Fruit fly (Drosophila melanogaster) whole organism, pupa: ENCODE measurements around the gene mRpS18C.

Source experiments
- CG10348 ChIP-seq: fragments of 200-800 bp; sonication (Bioruptor generic); IDR thresholded peaks from 2 replicates; pipeline ENCODE4 v1.3.6; 2022; ENCODE audit warnings: missing biosample characterization, missing genetic modification characterization
- CG12605 ChIP-seq: fragments of 200-800 bp; sonication (Bioruptor generic); IDR thresholded peaks from 2 replicates; pipeline ENCODE4 v1.3.6; 2022; ENCODE audit warnings: missing biosample characterization, missing genetic modification characterization
- CG13204 ChIP-seq: fragments of 200-800 bp; sonication (Bioruptor generic); optimal IDR thresholded peaks from 2 replicates; lab custom pipeline; 2018; ENCODE audit warnings: missing biosample characterization, mild to moderate bottlenecking, missing genetic modification characterization, moderate library complexity
- CG14655 ChIP-seq: fragments of 200-800 bp; sonication (Bioruptor generic); optimal IDR thresholded peaks from 3 replicates; lab custom pipeline; 2017; ENCODE audit warnings: mild to moderate bottlenecking, missing biosample characterization, missing genetic modification reagents, missing genetic modification characterization
- CG15710 ChIP-seq: fragments of 200-800 bp; sonication (Bioruptor generic); optimal IDR thresholded peaks from 2 replicates; lab custom pipeline; 2018; ENCODE audit warnings: missing biosample characterization, mild to moderate bottlenecking, missing genetic modification characterization, moderate library complexity
- CG17806 ChIP-seq: fragments of 200-800 bp; sonication (Bioruptor generic); optimal IDR thresholded peaks from 2 replicates; lab custom pipeline; 2018; ENCODE audit warnings: missing biosample characterization, mild to moderate bottlenecking, missing genetic modification characterization, moderate library complexity
- CG32121 ChIP-seq: fragments of 200-800 bp; sonication (Bioruptor generic); IDR thresholded peaks from 2 replicates; pipeline ENCODE4 v1.3.6; 2022; ENCODE audit warnings: missing biosample characterization, missing genetic modification characterization
- CG34367 ChIP-seq: fragments of 200-800 bp; sonication (Bioruptor generic); optimal IDR thresholded peaks from 2 replicates; lab custom pipeline; 2018; ENCODE audit warnings: missing biosample characterization, mild to moderate bottlenecking, missing genetic modification characterization
- CG4496 ChIP-seq: fragments of 200-800 bp; sonication (Bioruptor generic); IDR thresholded peaks from 3 replicates; pipeline ENCODE4 v1.3.6; 2022; ENCODE audit warnings: missing biosample characterization, missing genetic modification characterization
- CG8159 ChIP-seq: fragments of 200-800 bp; sonication (Bioruptor generic); optimal IDR thresholded peaks from 3 replicates; lab custom pipeline; 2018; ENCODE audit warnings: missing biosample characterization, mild to moderate bottlenecking, missing genetic modification characterization, moderate library complexity
- CG8301 ChIP-seq: fragments of 200-800 bp; sonication (Bioruptor generic); optimal IDR thresholded peaks from 2 replicates; lab custom pipeline; 2018; ENCODE audit warnings: missing biosample characterization, mild to moderate bottlenecking, missing genetic modification characterization
- CG9948 ChIP-seq: fragments of 200-800 bp; sonication (Bioruptor generic); optimal IDR thresholded peaks from 2 replicates; lab custom pipeline; 2018; ENCODE audit warnings: missing biosample characterization, mild to moderate bottlenecking, missing genetic modification characterization, moderate library complexity
- D1 ChIP-seq: fragments of 200-800 bp; sonication (Bioruptor generic); optimal IDR thresholded peaks from 2 replicates; lab custom pipeline; 2018; ENCODE audit warnings: missing biosample characterization, mild to moderate bottlenecking, missing genetic modification characterization, moderate library complexity
- EcR ChIP-seq: fragments of 200-800 bp; sonication (Bioruptor generic); optimal IDR thresholded peaks from 3 replicates; lab custom pipeline; 2019; ENCODE audit warnings: missing biosample characterization, missing genetic modification characterization, mild to moderate bottlenecking, moderate library complexity, missing genetic modification reagents
- Ets98B ChIP-seq: fragments of 200-800 bp; sonication (Bioruptor generic); IDR thresholded peaks from 2 replicates; pipeline ENCODE4 v1.3.6; 2022; ENCODE audit warnings: missing biosample characterization, missing genetic modification characterization
- Pif1A ChIP-seq: fragments of 200-800 bp; sonication (Bioruptor generic); optimal IDR thresholded peaks from 3 replicates; lab custom pipeline; 2016; ENCODE audit warnings: missing biosample characterization, missing genetic modification characterization
- Pif1B ChIP-seq: fragments of 200-800 bp; sonication (Bioruptor generic); optimal IDR thresholded peaks from 3 replicates; lab custom pipeline; 2016; ENCODE audit warnings: missing biosample characterization, missing genetic modification characterization
- Snoo ChIP-seq: fragments of 200-800 bp; sonication (Bioruptor generic); optimal IDR thresholded peaks from 3 replicates; lab custom pipeline; 2017; ENCODE audit warnings: missing biosample characterization, mild to moderate bottlenecking, missing genetic modification characterization, inconsistent platforms
- fd96Ca ChIP-seq: fragments of 200-800 bp; sonication (Bioruptor generic); IDR thresholded peaks from 3 replicates; pipeline ENCODE4 v1.3.6; 2022; ENCODE audit warnings: missing biosample characterization, missing genetic modification characterization
- gl ChIP-seq: fragments of 200-800 bp; sonication (Bioruptor generic); optimal IDR thresholded peaks from 2 replicates; lab custom pipeline; 2018; ENCODE audit warnings: missing biosample characterization, mild to moderate bottlenecking, missing genetic modification characterization
- rn ChIP-seq: fragments of 200-800 bp; sonication (Bioruptor generic); IDR thresholded peaks from 2 replicates; pipeline ENCODE4 v1.3.6; 2022; ENCODE audit warnings: missing biosample characterization, missing genetic modification characterization

The mRpS18C gene

dm6 chr3R:30423695-30424094 is at the start of gene mRpS18C, which contains the start of gene CG15535:
Gene mRpS18C, plus strand, starts transcription at chr3R:30423974.
Gene CG15535, minus strand, starts transcription at chr3R:30423929.
- TF ChIP-seq CG13204 (GFP tag; lab: Kevin White, UChicago): no peak
- no peak for TF ChIP-seq Pif1B
- TF ChIP-seq Pif1A (GFP tag; lab: Kevin White, UChicago): no peak
- no peak for TF ChIP-seq fd96Ca
- TF ChIP-seq CG14655 (GFP tag; lab: Kevin White, UChicago): no peak
- TF ChIP-seq CG34367: no peak
- no peak for TF ChIP-seq Snoo (tag; lab: Kevin White, UChicago)
- no peak for TF ChIP-seq CG4496
- no peak for TF ChIP-seq CG32121 (GFP tag; lab: Robert Waterston, UW)
- TF ChIP-seq CG17806 (tag; lab: Kevin White, UChicago): no peak
- TF ChIP-seq rn (GFP tag; lab: Robert Waterston, UW): no peak
- TF ChIP-seq CG9948 (tag; lab: Kevin White, UChicago): no peak
- no peak for TF ChIP-seq D1 (tag; lab: Kevin White, UChicago)
- TF ChIP-seq CG10348 (GFP tag; lab: Robert Waterston, UW): no peak
- no peak for TF ChIP-seq CG8159 (tag; lab: Kevin White, UChicago)
- TF ChIP-seq gl (tag; lab: Kevin White, UChicago): no peak
- TF ChIP-seq Ets98B: no peak
- no peak for TF ChIP-seq CG12605 (GFP tag; lab: Robert Waterston, UW)
- TF ChIP-seq CG15710 (tag; lab: Kevin White, UChicago): no peak
- no peak for TF ChIP-seq CG8301 (tag; lab: Kevin White, UChicago)

DNA sequence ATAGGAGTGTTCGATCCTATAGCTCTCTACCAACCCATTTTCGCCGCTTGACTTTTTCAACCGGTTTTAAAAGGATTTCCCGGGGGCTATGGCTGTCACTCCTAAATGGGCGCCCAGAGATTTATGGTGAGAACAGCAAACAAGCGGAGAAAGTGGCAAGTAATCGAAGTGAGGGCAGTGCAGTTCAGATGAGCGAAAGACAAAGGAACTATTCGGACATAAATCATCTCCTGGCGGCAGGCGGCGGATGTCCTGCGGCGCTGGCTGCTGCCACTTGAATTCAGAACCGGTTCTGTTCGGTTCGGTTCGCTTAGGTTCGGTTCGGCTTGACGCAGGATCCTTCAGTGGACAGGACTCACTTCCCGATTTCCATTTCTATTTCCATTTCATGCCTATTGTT is 40.6 kb upstream of the mRpS18C start:
- TF ChIP-seq CG9948 (tag; lab: Kevin White, UChicago) (no peak), rn (GFP tag; lab: Robert Waterston, UW) (no peak), CG14655 (GFP tag; lab: Kevin White, UChicago) (no peak), CG10348 (GFP tag; lab: Robert Waterston, UW) (no peak), CG17806 (tag; lab: Kevin White, UChicago) (no peak), CG34367 (no peak), Pif1B (no peak), Ets98B (no peak), CG4496 (no peak)

DNA sequence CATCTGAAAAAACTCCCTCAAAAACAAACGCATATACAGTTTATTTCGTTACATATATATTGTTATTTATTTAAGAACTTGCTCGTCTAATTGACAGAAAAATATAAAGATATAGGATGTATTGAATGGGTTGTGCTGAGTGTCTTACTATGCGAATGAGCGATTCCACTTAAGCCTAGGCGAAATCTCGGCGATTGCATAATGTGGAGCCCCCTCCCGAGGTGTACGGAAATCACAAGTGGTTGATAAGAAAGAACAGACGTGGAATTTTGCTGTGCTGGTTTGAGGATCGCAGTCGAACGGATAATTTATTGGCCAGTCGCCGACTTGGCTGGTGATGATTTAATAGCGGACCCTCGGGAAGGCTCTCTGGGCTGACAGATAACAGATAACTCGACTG is 38.2 kb upstream of the mRpS18C start:
- TF ChIP-seq CG8301 (tag; lab: Kevin White, UChicago) (no peak), CG17806 (tag; lab: Kevin White, UChicago) (no peak), Ets98B (no peak), CG4496 (no peak), CG14655 (GFP tag; lab: Kevin White, UChicago) (no peak), CG34367 (no peak), CG12605 (GFP tag; lab: Robert Waterston, UW) (no peak), CG15710 (tag; lab: Kevin White, UChicago) (no peak), CG9948 (tag; lab: Kevin White, UChicago) (no peak), CG10348 (GFP tag; lab: Robert Waterston, UW) (no peak), Pif1A (GFP tag; lab: Kevin White, UChicago) (no peak), Pif1B (no peak)

DNA sequence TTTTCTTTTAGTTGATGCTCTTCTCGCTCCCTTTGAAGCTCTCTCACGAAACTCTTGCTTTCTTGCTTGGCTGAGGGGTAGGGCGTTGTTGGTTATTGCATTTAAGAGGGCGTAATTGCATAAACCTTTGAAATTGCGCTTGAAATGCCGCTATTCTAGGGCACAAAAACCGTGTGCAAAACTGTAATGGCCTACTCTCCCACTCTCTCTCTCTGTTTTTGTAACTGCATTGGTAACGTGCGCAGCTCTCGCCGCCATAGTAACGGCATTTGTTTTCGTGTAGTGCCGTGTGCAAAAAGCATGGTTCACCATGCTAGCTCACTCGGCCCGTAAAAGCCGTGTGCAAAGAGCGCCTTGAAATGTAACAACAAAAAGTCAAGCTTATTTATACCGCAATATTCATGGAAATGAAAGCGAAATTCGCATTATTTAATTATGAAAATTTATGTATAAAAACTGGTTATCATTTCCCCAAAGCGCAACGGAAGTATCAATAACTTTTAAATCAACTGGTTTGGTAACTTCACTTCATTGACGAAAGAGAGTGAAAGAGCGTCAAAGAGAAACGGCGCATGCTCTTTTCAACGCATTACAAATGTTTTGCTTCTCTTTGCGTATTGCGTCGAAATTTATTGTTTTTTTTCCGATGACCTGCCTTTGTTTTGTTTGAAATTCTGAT is 36.9 kb upstream of the mRpS18C start:
- TF ChIP-seq gl (tag; lab: Kevin White, UChicago): no peak
- no peak for TF ChIP-seq CG15710 (tag; lab: Kevin White, UChicago)
- peak; percentile 35 for TF ChIP-seq EcR
- no peak for TF ChIP-seq CG8301 (tag; lab: Kevin White, UChicago)
- no peak; the same call in 1 of the 2 replicates for TF ChIP-seq CG12605 (GFP tag; lab: Robert Waterston, UW)
- no peak for TF ChIP-seq CG34367
- TF ChIP-seq CG4496: peak; percentile 89
- no peak for TF ChIP-seq D1 (tag; lab: Kevin White, UChicago)
- TF ChIP-seq CG8159 (tag; lab: Kevin White, UChicago): peak; percentile 15
- no peak for TF ChIP-seq CG13204 (GFP tag; lab: Kevin White, UChicago)
- peak; percentile 34 for TF ChIP-seq Pif1A (GFP tag; lab: Kevin White, UChicago)
- TF ChIP-seq Pif1B: peak; percentile 55
- TF ChIP-seq Ets98B: peak; percentile 46

DNA sequence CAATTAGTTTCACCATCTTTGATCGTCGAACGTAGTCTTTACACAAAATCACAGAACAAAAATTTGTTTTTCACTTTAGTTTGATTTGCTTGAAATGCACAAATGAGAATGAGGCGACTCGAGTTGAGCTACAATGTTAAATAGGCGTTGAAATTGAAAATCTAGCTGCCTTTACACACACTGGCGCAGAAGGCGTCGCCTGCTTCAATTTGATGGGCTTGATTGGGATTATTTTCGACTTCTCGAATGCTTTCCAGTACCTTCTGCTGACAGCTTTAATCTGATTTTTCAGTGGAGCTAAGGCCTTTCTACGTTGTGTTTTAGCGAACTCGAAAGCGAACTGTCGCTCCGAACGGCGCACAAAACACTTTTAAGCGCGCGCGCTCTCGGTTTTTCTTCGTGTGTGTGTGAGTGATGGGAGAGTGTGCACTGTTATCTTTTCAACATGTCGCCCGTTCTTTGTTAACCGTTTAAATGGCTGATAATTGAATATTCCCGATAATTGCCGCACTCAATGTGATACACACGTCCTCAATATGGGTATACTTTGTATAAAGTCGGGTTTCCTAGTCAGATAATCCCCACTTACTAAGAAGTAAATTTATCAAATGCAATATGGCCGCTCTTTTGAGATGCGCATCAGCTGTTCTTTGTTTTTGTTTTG is 36.1 kb upstream of the mRpS18C start, which contains the start of the genes Fer2LCH and Fer1HCH:
Gene Fer2LCH (plus strand): TSS at position 290 of the 664 bp plus-strand sequence.
Gene Fer1HCH (minus strand): TSS at position 664 of the 664 bp plus-strand sequence.
- TF ChIP-seq CG12605 (GFP tag; lab: Robert Waterston, UW): 0 out of 2 replicates have a peak, but pooled peaks have one; percentile 6
- TF ChIP-seq fd96Ca: no peak
- TF ChIP-seq CG4496: peak; percentile 44; the same call in 1 of the 3 replicates
- peak; percentile 17; the same call in 1 of the 2 replicates for TF ChIP-seq Ets98B
- TF ChIP-seq CG10348 (GFP tag; lab: Robert Waterston, UW): no peak
- TF ChIP-seq, all 21 proteins: peak for 3
